Worm (Caenorhabditis elegans) whole organism, L2 larva: ENCODE measurements around the gene acl-8.

Experiments
- elt-3 ChIP-seq: sonication (generic microtip); optimal IDR thresholded peaks from 2 replicates; lab custom pipeline; 2017; ENCODE audit warnings: missing biosample characterization, missing genetic modification characterization
- lin-39 ChIP-seq: fragments of 150-350 bp; optimal IDR thresholded peaks from 2 replicates; lab custom pipeline; 2014; ENCODE audit warnings: missing biosample characterization, missing genetic modification reagents, missing genetic modification characterization
- sma-3 ChIP-seq: sonication (generic microtip); optimal IDR thresholded peaks from 2 replicates; lab custom pipeline; 2016; ENCODE audit warnings: missing genetic modification reagents, missing genetic modification characterization, missing compliant biosample characterization
- sma-9 ChIP-seq, 2 experiments: fragments of 150-350 bp in 1 of 2; sonication (generic microtip) in 1 of 2; optimal IDR thresholded peaks; 2 replicates each; lab custom pipeline; 2014 to 2016; ENCODE audit warnings: missing genetic modification characterization in 2 of 2, mild to moderate bottlenecking in 1 of 2, missing biosample characterization in 1 of 2, missing compliant biosample characterization in 1 of 2, missing genetic modification reagents in 1 of 2, moderate library complexity in 1 of 2

acl-8 gene

ce11 chrV:6498903-6499302, 48.2 kb downstream of the acl-8 start, which contains the start of gene W01A11.1:
TSS of gene W01A11.1 (plus strand) at chrV:6499224.
- TF ChIP-seq sma-9 (GFP tag; optimal IDR thresholded peaks at IDR 0.05; lab: Kevin White, UChicago) (no peak), sma-9 (tag; optimal IDR thresholded peaks at IDR 0.05; lab: Kevin White, UChicago) (no peak), sma-3 (GFP tag; lab: Kevin White, UChicago) (no peak), elt-3 (tag; lab: Kevin White, UChicago) (no peak), lin-39 (tag; lab: Kevin White, UChicago) (no peak)
